Fruit fly (Drosophila melanogaster): Measurements from ENCODE around the gene GlcAT-I.

The GlcAT-I gene

dm6 chrX:4104132-4104531, 26.9 kb upstream of the GlcAT-I start, which contains the start of the genes Xpac and brn (continued):
- TF ChIP-seq phol (tag; optimal IDR thresholded peaks at IDR 0.05) = peak; percentile 47
- TF ChIP-seq HLHmδ (GFP tag; optimal IDR thresholded peaks at IDR 0.05) = no peak
- TF ChIP-seq lab (GFP tag; optimal IDR thresholded peaks at IDR 0.05) = no peak
- TF ChIP-seq fu2 (GFP tag; optimal IDR thresholded peaks at IDR 0.05) = no peak
- no peak for TF ChIP-seq sob (GFP tag; IDR thresholded peaks at IDR 0.05)
- TF ChIP-seq CG9727 (GFP tag; optimal IDR thresholded peaks at IDR 0.05) = no peak
- no peak for TF ChIP-seq CG1529 (GFP tag; optimal IDR thresholded peaks at IDR 0.05)
- TF ChIP-seq trem (tag; optimal IDR thresholded peaks at IDR 0.05) = peak; percentile 33
- TF ChIP-seq BEAF-32 (GFP tag; optimal IDR thresholded peaks at IDR 0.05) = peak; percentile 43
- no peak for TF ChIP-seq sisA (GFP tag; IDR thresholded peaks at IDR 0.05)
- no peak for TF ChIP-seq insv (GFP tag; optimal IDR thresholded peaks at IDR 0.05)
- TF ChIP-seq stwl (tag; optimal IDR thresholded peaks at IDR 0.05) = peak; percentile 46
- no peak for TF ChIP-seq CG11560 (tag; IDR thresholded peaks at IDR 0.05)
- TF ChIP-seq rib (GFP tag; IDR thresholded peaks at IDR 0.05) = no peak
- TF ChIP-seq dysf (GFP tag; IDR thresholded peaks at IDR 0.05) = no peak
- TF ChIP-seq gce (GFP tag; IDR thresholded peaks at IDR 0.05) = no peak
- peak; percentile 10 for TF ChIP-seq Hmr (GFP tag; optimal IDR thresholded peaks at IDR 0.05)
- TF ChIP-seq CTCF (GFP tag; optimal IDR thresholded peaks at IDR 0.05) = peak; percentile 29
- TF ChIP-seq Nf-YC (tag; optimal IDR thresholded peaks at IDR 0.05) = peak; percentile 4
- TF ChIP-seq Max (GFP tag; optimal IDR thresholded peaks at IDR 0.05) = no peak
- TF ChIP-seq CG2116 (GFP tag; optimal IDR thresholded peaks at IDR 0.05) = peak; percentile 21
- no peak for TF ChIP-seq Doc3 (GFP tag; IDR thresholded peaks at IDR 0.05; ENCODE audit: partially characterized antibody)
- TF ChIP-seq Dfd (GFP tag; optimal IDR thresholded peaks at IDR 0.05) = no peak
- no peak for TF ChIP-seq CG10979 (tag; optimal IDR thresholded peaks at IDR 0.05)
- TF ChIP-seq Eip74EF (GFP tag; optimal IDR thresholded peaks at IDR 0.05) = no peak
- no peak for TF ChIP-seq btn (GFP tag; optimal IDR thresholded peaks at IDR 0.05)
- no peak for TF ChIP-seq CG43689 (GFP tag; IDR thresholded peaks at IDR 0.05)
- TF ChIP-seq Hand (GFP tag; optimal IDR thresholded peaks at IDR 0.05) = no peak
- peak; percentile 18; the same call in 1 of the 3 replicates for TF ChIP-seq row (GFP tag; IDR thresholded peaks at IDR 0.05)
- TF ChIP-seq Rfx (GFP tag; IDR thresholded peaks at IDR 0.05) = no peak
- no peak for TF ChIP-seq CG15269 (tag; optimal IDR thresholded peaks at IDR 0.05)
- TF ChIP-seq CG3726 (GFP tag; IDR thresholded peaks at IDR 0.05) = no peak
- no peak for TF ChIP-seq CG6813 (GFP tag; optimal IDR thresholded peaks at IDR 0.05)
- TF ChIP-seq CG17802 (tag; optimal IDR thresholded peaks at IDR 0.05) = no peak
- no peak for TF ChIP-seq peb (GFP tag; IDR thresholded peaks at IDR 0.05)
- no peak for TF ChIP-seq H2.0 (GFP tag; IDR thresholded peaks at IDR 0.05)
- TF ChIP-seq az2 (GFP tag; optimal IDR thresholded peaks at IDR 0.05) = no peak
- peak; percentile 74 for TF ChIP-seq sens (GFP tag)
- peak; percentile 43 for TF ChIP-seq CG12659 (GFP tag; optimal IDR thresholded peaks at IDR 0.05)
- TF ChIP-seq CG18764 (GFP tag; optimal IDR thresholded peaks at IDR 0.05) = no peak
- TF ChIP-seq CG7372 (GFP tag; IDR thresholded peaks at IDR 0.05) = no peak
- no peak for TF ChIP-seq MTF-1 (GFP tag; optimal IDR thresholded peaks at IDR 0.05; ENCODE audit: borderline replicate concordance)
- TF ChIP-seq CG15514 (GFP tag; optimal IDR thresholded peaks at IDR 0.05) = peak; percentile 51
- TF ChIP-seq CG4617 (GFP tag; optimal IDR thresholded peaks at IDR 0.05; ENCODE audit: borderline replicate concordance) = peak; percentile 45
- TF ChIP-seq CG14710 (tag; optimal IDR thresholded peaks at IDR 0.05) = peak; percentile 51
- TF ChIP-seq Sin3A (optimal IDR thresholded peaks at IDR 0.05) = peak; percentile 60
- peak; percentile 31 for TF ChIP-seq hkb (optimal IDR thresholded peaks at IDR 0.05)
- no peak for TF ChIP-seq hkb (GFP tag; IDR thresholded peaks at IDR 0.05)
- no peak for TF ChIP-seq slp2 (GFP tag; optimal IDR thresholded peaks at IDR 0.05)
- no peak for TF ChIP-seq tx (GFP tag; optimal IDR thresholded peaks at IDR 0.05)
- no peak for TF ChIP-seq CG7357 (GFP tag; IDR thresholded peaks at IDR 0.05)
- no peak for TF ChIP-seq CG9932 (GFP tag; IDR thresholded peaks at IDR 0.05)
- TF ChIP-seq hbn (GFP tag; IDR thresholded peaks at IDR 0.05; ENCODE audit: partially characterized antibody) = no peak
